Fruit fly (Drosophila melanogaster): ENCODE results near the gene CG10949.
A peak's percentile ranks its signal among the peaks of the same experiment; 100 is the strongest.

- TF ChIP-seq Lpt (GFP tag; optimal IDR thresholded peaks at IDR 0.05) = peak; percentile 5
- TF ChIP-seq Hr39 (GFP tag; optimal IDR thresholded peaks at IDR 0.05) = no peak
- TF ChIP-seq Sox102F (GFP tag; optimal IDR thresholded peaks at IDR 0.05) = no peak
Observed at dm6 chr2L:20416754-20417563, at the start of gene CG10949, which contains the start of gene Arpc2.

Measured in whole organism, prepupa.